Worm (Caenorhabditis elegans) whole organism, L3 larva: Measurements from ENCODE around the gene abcf-3.

Experiments used
- R02D3.7 ChIP-seq: fragments of 150-350 bp; optimal IDR thresholded peaks from 2 replicates; lab custom pipeline; 2014; ENCODE audit warnings: missing biosample characterization, missing genetic modification characterization
- aly-2 ChIP-seq: fragments of 150-350 bp; optimal IDR thresholded peaks from 2 replicates; lab custom pipeline; 2014; ENCODE audit warnings: missing biosample characterization, missing genetic modification characterization
- ama-1 ChIP-seq: fragments of 150-350 bp; optimal IDR thresholded peaks from 2 replicates; lab custom pipeline; 2018
- ceh-16 ChIP-seq: sonication (generic microtip); optimal IDR thresholded peaks from 2 replicates; lab custom pipeline; 2017; ENCODE audit warnings: missing biosample characterization, missing genetic modification characterization
- ceh-82 ChIP-seq: fragments of 150-350 bp; optimal IDR thresholded peaks from 2 replicates; lab custom pipeline; 2014; ENCODE audit warnings: missing biosample characterization, missing genetic modification characterization
- ceh-9 ChIP-seq: sonication (generic microtip); optimal IDR thresholded peaks from 2 replicates; lab custom pipeline; 2018; ENCODE audit warnings: missing biosample characterization, missing genetic modification characterization
- daf-12 ChIP-seq: fragments of 150-350 bp; optimal IDR thresholded peaks from 2 replicates; lab custom pipeline; 2014; ENCODE audit warnings: missing biosample characterization, missing genetic modification reagents, missing genetic modification characterization
- egl-27 ChIP-seq: sonication (generic microtip); optimal IDR thresholded peaks from 4 replicates; lab custom pipeline; 2017; ENCODE audit warnings: missing biosample characterization, missing genetic modification reagents, missing genetic modification characterization
- elt-1 ChIP-seq: fragments of 150-350 bp; optimal IDR thresholded peaks from 2 replicates; lab custom pipeline; 2014; ENCODE audit warnings: missing biosample characterization, missing genetic modification characterization
- elt-2 ChIP-seq: sonication (generic microtip); optimal IDR thresholded peaks from 2 replicates; lab custom pipeline; 2016; ENCODE audit warnings: missing genetic modification reagents, mild to moderate bottlenecking, missing genetic modification characterization, missing compliant biosample characterization
- elt-3 ChIP-seq, 3 experiments: fragments of 150-350 bp in 1 of 3; sonication (generic microtip) in 2 of 3; optimal IDR thresholded peaks; 2 replicates in 2 of 3; 4 replicates in 1 of 3; lab custom pipeline; 2014 to 2017; ENCODE audit warnings: missing biosample characterization in 3 of 3, missing genetic modification characterization in 3 of 3
- eor-1 ChIP-seq, 2 experiments: fragments of 150-350 bp; optimal IDR thresholded peaks; 2 replicates each; lab custom pipeline; 2014 to 2018; ENCODE audit warnings: missing biosample characterization in 2 of 2, missing genetic modification characterization in 2 of 2
- fkh-10 ChIP-seq: sonication (generic microtip); optimal IDR thresholded peaks from 2 replicates; lab custom pipeline; 2017; ENCODE audit warnings: missing biosample characterization, missing genetic modification reagents, missing genetic modification characterization
- fkh-2 ChIP-seq: fragments of 150-350 bp; optimal IDR thresholded peaks from 2 replicates; lab custom pipeline; 2014; ENCODE audit warnings: missing biosample characterization, missing genetic modification reagents, missing genetic modification characterization
- fos-1 ChIP-seq: fragments of 150-350 bp; optimal IDR thresholded peaks from 2 replicates; lab custom pipeline; 2014; ENCODE audit warnings: missing biosample characterization, missing genetic modification characterization
- hmg-11 ChIP-seq: sonication (generic microtip); optimal IDR thresholded peaks from 2 replicates; lab custom pipeline; 2016; ENCODE audit warnings: missing genetic modification characterization, missing compliant biosample characterization
- jun-1 ChIP-seq: fragments of 150-350 bp; optimal IDR thresholded peaks from 2 replicates; lab custom pipeline; 2014; ENCODE audit warnings: missing biosample characterization, missing genetic modification reagents, missing genetic modification characterization
- lin-15B ChIP-seq: fragments of 150-350 bp; optimal IDR thresholded peaks from 2 replicates; lab custom pipeline; 2014; ENCODE audit warnings: missing biosample characterization, missing genetic modification characterization
- lin-39 ChIP-seq: fragments of 150-350 bp; optimal IDR thresholded peaks from 2 replicates; lab custom pipeline; 2018; ENCODE audit warnings: missing biosample characterization, missing genetic modification reagents, missing genetic modification characterization
- lsy-12 ChIP-seq: sonication (generic microtip); optimal IDR thresholded peaks from 2 replicates; lab custom pipeline; 2016; ENCODE audit warnings: mild to moderate bottlenecking, missing genetic modification characterization, missing compliant biosample characterization
- mml-1 ChIP-seq: fragments of 150-350 bp; sonication (generic microtip); optimal IDR thresholded peaks from 3 replicates; lab custom pipeline; 2014; ENCODE audit warnings: missing biosample characterization, missing genetic modification characterization
- nfya-1 ChIP-seq: sonication (generic microtip); optimal IDR thresholded peaks from 2 replicates; lab custom pipeline; 2017; ENCODE audit warnings: missing genetic modification characterization, mild to moderate bottlenecking, missing compliant biosample characterization, antibody characterized with exemption, moderate library complexity; ENCODE audit not compliant: insufficient read depth
- nhr-11 ChIP-seq: fragments of 150-350 bp; optimal IDR thresholded peaks from 2 replicates; lab custom pipeline; 2014; ENCODE audit warnings: missing biosample characterization, missing genetic modification characterization
- nhr-12 ChIP-seq: fragments of 150-350 bp; optimal IDR thresholded peaks from 2 replicates; lab custom pipeline; 2014; ENCODE audit warnings: missing biosample characterization, missing genetic modification characterization
- nhr-23 ChIP-seq: fragments of 150-350 bp; optimal IDR thresholded peaks from 2 replicates; lab custom pipeline; 2014; ENCODE audit warnings: missing biosample characterization, missing genetic modification reagents, missing genetic modification characterization
- nhr-237 ChIP-seq: fragments of 150-350 bp; optimal IDR thresholded peaks from 2 replicates; lab custom pipeline; 2014; ENCODE audit warnings: missing biosample characterization, missing genetic modification characterization
- nhr-25 ChIP-seq: sonication (generic microtip); optimal IDR thresholded peaks from 2 replicates; lab custom pipeline; 2017; ENCODE audit warnings: missing biosample characterization, missing genetic modification characterization
- nhr-28 ChIP-seq: fragments of 150-350 bp; optimal IDR thresholded peaks from 2 replicates; lab custom pipeline; 2014; ENCODE audit warnings: missing biosample characterization, missing genetic modification characterization
- nhr-43 ChIP-seq: sonication (generic microtip); optimal IDR thresholded peaks from 2 replicates; lab custom pipeline; 2016; ENCODE audit warnings: mild to moderate bottlenecking, missing genetic modification characterization, missing compliant biosample characterization; ENCODE audit not compliant: poor library complexity, severe bottlenecking
- nhr-67 ChIP-seq: fragments of 150-350 bp; optimal IDR thresholded peaks from 2 replicates; lab custom pipeline; 2014; ENCODE audit warnings: missing biosample characterization, missing genetic modification characterization
- nhr-76 ChIP-seq: fragments of 150-350 bp; sonication (generic microtip); optimal IDR thresholded peaks from 5 replicates; lab custom pipeline; 2014; ENCODE audit warnings: missing biosample characterization, missing genetic modification characterization
- nhr-77 ChIP-seq: fragments of 150-350 bp; optimal IDR thresholded peaks from 2 replicates; lab custom pipeline; 2014; ENCODE audit warnings: missing biosample characterization, missing genetic modification characterization
- pha-4 ChIP-seq: fragments of 150-350 bp; optimal IDR thresholded peaks from 2 replicates; lab custom pipeline; 2014; ENCODE audit warnings: missing biosample characterization, missing genetic modification reagents, missing genetic modification characterization
- pqm-1 ChIP-seq: fragments of 150-350 bp; optimal IDR thresholded peaks from 2 replicates; lab custom pipeline; 2017; ENCODE audit warnings: missing biosample characterization, missing genetic modification characterization, inconsistent platforms
- sea-2 ChIP-seq: fragments of 150-350 bp; sonication (generic microtip); optimal IDR thresholded peaks from 4 replicates; lab custom pipeline; 2014; ENCODE audit warnings: missing biosample characterization, missing genetic modification reagents, missing genetic modification characterization
- snpc-4 ChIP-seq: fragments of 150-350 bp; optimal IDR thresholded peaks from 2 replicates; lab custom pipeline; 2014; ENCODE audit warnings: missing biosample characterization, missing genetic modification characterization
- tbx-2 ChIP-seq: sonication (generic microtip); optimal IDR thresholded peaks from 2 replicates; lab custom pipeline; 2016; ENCODE audit warnings: mild to moderate bottlenecking, missing genetic modification characterization, missing compliant biosample characterization
- unc-62 ChIP-seq: fragments of 150-350 bp; sonication (generic microtip); optimal IDR thresholded peaks from 4 replicates; lab custom pipeline; 2014; ENCODE audit warnings: missing biosample characterization, missing genetic modification reagents, missing genetic modification characterization
- zag-1 ChIP-seq: fragments of 150-350 bp; optimal IDR thresholded peaks from 2 replicates; lab custom pipeline; 2014; ENCODE audit warnings: missing biosample characterization, missing genetic modification characterization
- ztf-11 ChIP-seq: fragments of 150-350 bp; optimal IDR thresholded peaks from 2 replicates; lab custom pipeline; 2014; ENCODE audit warnings: missing biosample characterization, missing genetic modification characterization
- ztf-4 ChIP-seq: fragments of 150-350 bp; optimal IDR thresholded peaks from 2 replicates; lab custom pipeline; 2014; ENCODE audit warnings: missing biosample characterization, missing genetic modification characterization

The abcf-3 gene

DNA sequence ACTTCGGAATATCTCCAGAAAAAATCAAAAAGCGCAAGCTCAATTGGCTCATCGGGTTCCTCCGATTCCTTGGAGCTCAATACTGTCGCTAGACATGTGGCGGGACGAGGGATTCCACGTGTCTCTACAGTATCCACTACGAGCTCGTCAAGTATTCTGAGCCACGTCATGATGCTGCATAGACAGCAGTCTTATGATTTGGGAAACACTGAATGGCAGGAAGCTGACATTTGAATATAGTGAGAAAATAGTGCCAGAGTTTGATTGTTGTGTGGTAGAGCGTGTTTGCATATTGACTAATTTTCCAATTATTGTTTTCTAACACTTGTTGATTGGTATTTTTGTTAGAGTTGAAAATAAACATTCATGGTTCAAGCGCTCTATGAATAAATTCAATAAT is 9.8 kb upstream of the abcf-3 start:
- TF ChIP-seq nhr-237 (tag; lab: Kevin White, UChicago): no peak
- TF ChIP-seq nhr-28: no peak
- TF ChIP-seq nhr-67 (tag; lab: Kevin White, UChicago): no peak
- no peak for TF ChIP-seq nhr-43 (tag; lab: Kevin White, UChicago)
- no peak for TF ChIP-seq elt-1 (tag; lab: Kevin White, UChicago)
- TF ChIP-seq nhr-11 (tag; lab: Kevin White, UChicago): no peak
- no peak for TF ChIP-seq egl-27 (tag; lab: Kevin White, UChicago)
- no peak for TF ChIP-seq nhr-25 (tag; lab: Kevin White, UChicago)
- no peak for TF ChIP-seq ztf-4 (tag; lab: Kevin White, UChicago)
- no peak for TF ChIP-seq lin-39
- no peak for TF ChIP-seq nhr-12 (tag; lab: Kevin White, UChicago)

DNA sequence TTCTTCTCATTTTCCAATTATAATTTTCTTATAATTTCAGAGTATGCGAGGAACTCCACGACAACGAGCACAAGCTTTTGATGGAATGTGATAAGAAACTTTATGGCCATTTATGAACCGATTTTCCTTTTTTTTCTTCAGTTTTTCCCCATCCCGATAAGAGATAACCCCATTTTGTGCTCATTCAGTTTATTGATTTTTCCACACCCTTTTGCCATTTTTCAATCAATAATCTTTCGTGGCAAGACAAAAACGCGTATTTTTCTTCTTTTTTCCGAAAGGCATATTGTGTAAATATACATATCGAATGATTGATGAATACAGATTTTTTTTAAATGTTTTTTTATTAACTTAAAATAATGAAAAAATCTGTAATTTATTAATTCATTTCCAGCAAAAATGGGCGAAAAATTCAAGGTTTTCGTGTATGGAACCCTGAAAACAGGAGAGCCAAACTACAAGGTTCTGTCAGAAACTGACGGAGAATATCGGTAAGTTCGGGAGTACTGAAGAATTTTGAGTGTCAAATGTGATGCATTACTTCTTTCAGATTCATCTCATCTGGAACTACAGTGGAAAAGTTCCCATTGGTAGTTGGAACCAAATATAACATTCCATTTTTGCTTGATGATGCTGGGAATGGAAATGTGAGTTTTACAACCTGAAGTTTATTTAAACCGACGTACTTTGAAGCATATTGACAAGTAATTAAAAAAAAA is 8.8 kb upstream of the abcf-3 start, which contains the start of gene F42A10.9:
TSS of gene F42A10.9 (plus strand) at position 321 of the 719 bp plus-strand sequence.
- TF ChIP-seq R02D3.7 (no peak), lsy-12 (tag; lab: Kevin White, UChicago) (no peak), mml-1 (no peak), elt-3 (tag; optimal IDR thresholded peaks at IDR 0.05; lab: Kevin White, UChicago) (no peak), pqm-1 (tag; lab: Kevin White, UChicago) (no peak), tbx-2 (no peak), ztf-11 (tag; lab: Kevin White, UChicago) (no peak), nhr-43 (tag; lab: Kevin White, UChicago) (peak; percentile 9), eor-1 (tag; optimal IDR thresholded peaks at IDR 0.05; lab: Kevin White, UChicago) (no peak), nhr-77 (no peak), nhr-28 (no peak), nhr-67 (tag; lab: Kevin White, UChicago) (no peak), jun-1 (tag; lab: Kevin White, UChicago) (no peak), nhr-25 (tag; lab: Kevin White, UChicago) (peak; percentile 20), fkh-10 (no peak), nhr-12 (tag; lab: Kevin White, UChicago) (no peak), elt-1 (tag; lab: Kevin White, UChicago) (no peak), nhr-237 (tag; lab: Kevin White, UChicago) (no peak), pha-4 (peak; percentile 17), hmg-11 (tag; lab: Kevin White, UChicago) (no peak), fos-1 (tag; lab: Kevin White, UChicago) (no peak), zag-1 (tag; lab: Kevin White, UChicago) (no peak), nhr-23 (tag; lab: Kevin White, UChicago) (no peak), fkh-2 (tag; lab: Kevin White, UChicago) (no peak), sea-2 (GFP tag; lab: Kevin White, UChicago) (no peak), nhr-11 (tag; lab: Kevin White, UChicago) (no peak), ceh-82 (tag; lab: Kevin White, UChicago) (no peak), ama-1 (lab: Kevin White, UChicago) (peak; percentile 88), daf-12 (tag; lab: Kevin White, UChicago) (no peak), nfya-1 (no peak), ceh-9 (tag; lab: Kevin White, UChicago) (no peak), aly-2 (tag; lab: Kevin White, UChicago) (no peak), ceh-16 (no peak), snpc-4 (tag; lab: Kevin White, UChicago) (no peak), elt-2 (peak; percentile 68), egl-27 (tag; lab: Kevin White, UChicago) (no peak), ztf-4 (tag; lab: Kevin White, UChicago) (peak; percentile 61), lin-15B (tag; lab: Kevin White, UChicago) (no peak), unc-62 (GFP tag; lab: Kevin White, UChicago) (no peak), nhr-76 (tag; lab: Kevin White, UChicago) (no peak)
